Worm (Caenorhabditis elegans) whole organism, L2 larva: ENCODE measurements around the gene ceh-7.

Source experiments
- C34F6.9 ChIP-seq: fragments of 150-350 bp; optimal IDR thresholded peaks from 2 replicates; lab custom pipeline; 2014; ENCODE audit warnings: missing biosample characterization, missing genetic modification characterization
- ZK546.5 ChIP-seq: sonication (generic microtip); optimal IDR thresholded peaks from 2 replicates; lab custom pipeline; 2017; ENCODE audit warnings: missing biosample characterization, missing genetic modification characterization
- alr-1 ChIP-seq: fragments of 150-350 bp; optimal IDR thresholded peaks from 2 replicates; lab custom pipeline; 2014; ENCODE audit warnings: missing biosample characterization, missing genetic modification characterization
- aly-2 ChIP-seq: fragments of 150-350 bp; optimal IDR thresholded peaks from 2 replicates; lab custom pipeline; 2014; ENCODE audit warnings: missing biosample characterization, missing genetic modification characterization
- blmp-1 ChIP-seq: sonication (generic microtip); optimal IDR thresholded peaks from 2 replicates; lab custom pipeline; 2017; ENCODE audit warnings: missing genetic modification characterization, mild to moderate bottlenecking, missing compliant biosample characterization, antibody characterized with exemption, moderate library complexity; ENCODE audit not compliant: insufficient read depth
- ceh-82 ChIP-seq: fragments of 150-350 bp; optimal IDR thresholded peaks from 2 replicates; lab custom pipeline; 2014; ENCODE audit warnings: missing biosample characterization, missing genetic modification characterization
- crh-2 ChIP-seq: sonication (generic microtip); optimal IDR thresholded peaks from 2 replicates; lab custom pipeline; 2017; ENCODE audit warnings: missing biosample characterization, missing genetic modification characterization
- dmd-4 ChIP-seq: sonication (generic microtip); optimal IDR thresholded peaks from 2 replicates; lab custom pipeline; 2017; ENCODE audit warnings: missing biosample characterization, missing genetic modification characterization
- egl-27 ChIP-seq: sonication (generic microtip); optimal IDR thresholded peaks from 3 replicates; lab custom pipeline; 2017; ENCODE audit warnings: missing biosample characterization, missing genetic modification reagents, missing genetic modification characterization
- elt-1 ChIP-seq: fragments of 150-350 bp; optimal IDR thresholded peaks from 2 replicates; lab custom pipeline; 2014; ENCODE audit warnings: missing biosample characterization, missing genetic modification characterization
- elt-3 ChIP-seq: sonication (generic microtip); optimal IDR thresholded peaks from 2 replicates; lab custom pipeline; 2017; ENCODE audit warnings: missing biosample characterization, missing genetic modification characterization
- fos-1 ChIP-seq: fragments of 150-350 bp; optimal IDR thresholded peaks from 2 replicates; lab custom pipeline; 2014; ENCODE audit warnings: missing biosample characterization, missing genetic modification characterization
- gmeb-1 ChIP-seq: fragments of 150-350 bp; optimal IDR thresholded peaks from 2 replicates; lab custom pipeline; 2014; ENCODE audit warnings: missing biosample characterization, missing genetic modification characterization
- lin-11 ChIP-seq: fragments of 150-350 bp; sonication (generic microtip); optimal IDR thresholded peaks from 2 replicates; lab custom pipeline; 2014; ENCODE audit warnings: missing biosample characterization, missing genetic modification characterization, inconsistent platforms, mixed read lengths
- lin-13 ChIP-seq: fragments of 150-350 bp; optimal IDR thresholded peaks from 2 replicates; lab custom pipeline; 2014; ENCODE audit warnings: missing biosample characterization, missing genetic modification reagents, missing genetic modification characterization
- lin-39 ChIP-seq: fragments of 150-350 bp; optimal IDR thresholded peaks from 2 replicates; lab custom pipeline; 2014; ENCODE audit warnings: missing biosample characterization, missing genetic modification reagents, missing genetic modification characterization
- lsy-2 ChIP-seq, 2 experiments: fragments of 150-350 bp in 1 of 2; sonication (generic microtip) in 1 of 2; optimal IDR thresholded peaks; 2 replicates each; lab custom pipeline; 2014 to 2017; ENCODE audit warnings: missing biosample characterization in 2 of 2, missing genetic modification characterization in 2 of 2
- mab-5 ChIP-seq: fragments of 150-350 bp; optimal IDR thresholded peaks from 2 replicates; lab custom pipeline; 2014; ENCODE audit warnings: missing biosample characterization, missing genetic modification characterization
- mbf-1 ChIP-seq: sonication (generic microtip); optimal IDR thresholded peaks from 2 replicates; lab custom pipeline; 2017; ENCODE audit warnings: missing biosample characterization, missing genetic modification characterization
- mdl-1 ChIP-seq, 2 experiments: fragments of 150-350 bp in 1 of 2; sonication (generic microtip) in 1 of 2; optimal IDR thresholded peaks; 2 replicates each; lab custom pipeline; 2017; ENCODE audit warnings: missing biosample characterization in 2 of 2, missing genetic modification characterization in 2 of 2
- nhr-10 ChIP-seq: sonication (generic microtip); optimal IDR thresholded peaks from 2 replicates; lab custom pipeline; 2017; ENCODE audit warnings: missing biosample characterization, missing genetic modification characterization
- nhr-12 ChIP-seq: fragments of 150-350 bp; optimal IDR thresholded peaks from 2 replicates; lab custom pipeline; 2014; ENCODE audit warnings: missing biosample characterization, missing genetic modification characterization
- nhr-129 ChIP-seq: fragments of 150-350 bp; optimal IDR thresholded peaks from 2 replicates; lab custom pipeline; 2014; ENCODE audit warnings: missing biosample characterization, missing genetic modification characterization
- nhr-21 ChIP-seq: fragments of 150-350 bp; optimal IDR thresholded peaks from 2 replicates; lab custom pipeline; 2014; ENCODE audit warnings: missing biosample characterization, missing genetic modification characterization
- nhr-23 ChIP-seq: fragments of 150-350 bp; optimal IDR thresholded peaks from 2 replicates; lab custom pipeline; 2014; ENCODE audit warnings: missing biosample characterization, missing genetic modification reagents, missing genetic modification characterization
- nhr-237 ChIP-seq: fragments of 150-350 bp; optimal IDR thresholded peaks from 2 replicates; lab custom pipeline; 2014; ENCODE audit warnings: missing biosample characterization, missing genetic modification characterization
- nhr-25 ChIP-seq: fragments of 150-350 bp; sonication (generic microtip); optimal IDR thresholded peaks from 3 replicates; lab custom pipeline; 2014; ENCODE audit warnings: missing biosample characterization, missing genetic modification characterization
- nhr-6 ChIP-seq: fragments of 150-350 bp; optimal IDR thresholded peaks from 2 replicates; lab custom pipeline; 2014; ENCODE audit warnings: missing biosample characterization, missing genetic modification characterization
- nhr-77 ChIP-seq: fragments of 150-350 bp; optimal IDR thresholded peaks from 2 replicates; lab custom pipeline; 2014; ENCODE audit warnings: missing biosample characterization, missing genetic modification characterization
- peb-1 ChIP-seq: fragments of 150-350 bp; optimal IDR thresholded peaks from 2 replicates; lab custom pipeline; 2014; ENCODE audit warnings: missing biosample characterization, missing genetic modification characterization
- sem-4 ChIP-seq: fragments of 150-350 bp; optimal IDR thresholded peaks from 2 replicates; lab custom pipeline; 2014; ENCODE audit warnings: missing biosample characterization, missing genetic modification reagents, missing genetic modification characterization
- skn-1 ChIP-seq: sonication (generic microtip); optimal IDR thresholded peaks from 2 replicates; lab custom pipeline; 2017; ENCODE audit warnings: missing biosample characterization, missing genetic modification characterization
- sma-3 ChIP-seq: sonication (generic microtip); optimal IDR thresholded peaks from 2 replicates; lab custom pipeline; 2016; ENCODE audit warnings: missing genetic modification reagents, missing genetic modification characterization, missing compliant biosample characterization
- sma-9 ChIP-seq, 2 experiments: fragments of 150-350 bp in 1 of 2; sonication (generic microtip) in 1 of 2; optimal IDR thresholded peaks; 2 replicates each; lab custom pipeline; 2014 to 2016; ENCODE audit warnings: missing genetic modification characterization in 2 of 2, mild to moderate bottlenecking in 1 of 2, missing biosample characterization in 1 of 2, missing compliant biosample characterization in 1 of 2, missing genetic modification reagents in 1 of 2, moderate library complexity in 1 of 2
- zag-1 ChIP-seq: fragments of 150-350 bp; optimal IDR thresholded peaks from 2 replicates; lab custom pipeline; 2014; ENCODE audit warnings: missing biosample characterization, missing genetic modification characterization
- ztf-1 ChIP-seq: fragments of 200-800 bp; sonication (Bioruptor generic); conservative IDR thresholded peaks from 2 replicates; pipeline ENCODE4 v1.3.6; 2022; ENCODE audit warnings: missing genetic modification characterization, missing compliant biosample characterization
- ztf-11 ChIP-seq: sonication (generic microtip); optimal IDR thresholded peaks from 2 replicates; lab custom pipeline; 2017; ENCODE audit warnings: missing biosample characterization, missing genetic modification characterization
- ztf-4 ChIP-seq: fragments of 150-350 bp; optimal IDR thresholded peaks from 2 replicates; lab custom pipeline; 2014; ENCODE audit warnings: missing biosample characterization, missing genetic modification characterization

Gene ceh-7

DNA sequence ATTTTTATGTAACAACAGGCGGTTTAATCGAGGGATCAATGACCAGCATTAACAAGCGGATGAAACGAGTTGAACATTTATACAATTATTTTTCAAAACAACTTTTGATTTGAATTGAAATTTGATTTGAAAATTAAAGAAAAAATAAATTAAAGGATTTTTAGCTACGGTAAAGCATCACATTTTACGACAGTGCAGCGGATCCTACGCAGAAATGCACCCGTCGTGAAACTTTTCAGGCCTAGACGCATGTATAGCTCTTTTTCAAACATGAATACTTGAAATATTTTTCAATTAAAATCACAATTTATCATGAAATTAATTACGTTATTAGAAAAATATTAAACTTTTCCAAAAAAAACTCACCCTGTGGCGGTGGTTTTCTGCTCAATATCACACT is 2.6 kb downstream of the ceh-7 start:
- TF ChIP-seq lsy-2 (tag; optimal IDR thresholded peaks at IDR 0.05; lab: Kevin White, UChicago) (peak in 1 of 2 experiments; percentile 86), aly-2 (no peak)

DNA sequence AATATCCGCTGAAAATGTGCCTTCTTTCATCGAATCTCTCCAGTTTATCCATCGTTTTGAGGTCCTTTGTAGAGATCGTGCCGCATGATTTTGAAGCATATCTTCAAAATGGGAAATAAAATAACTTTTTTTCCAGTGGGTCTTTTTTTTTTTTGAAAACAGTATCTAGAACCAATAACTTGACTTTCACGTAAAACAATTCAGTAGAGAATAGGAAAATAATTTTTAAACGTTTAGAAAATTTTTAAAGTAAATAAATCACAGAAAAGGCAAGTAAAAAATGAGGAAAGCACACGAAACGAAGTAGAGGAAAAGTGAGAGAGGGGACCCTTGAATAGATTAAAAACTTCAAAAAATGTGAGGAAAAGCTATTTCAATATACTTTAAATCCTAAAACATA is 4.8 kb downstream of the ceh-7 start, which contains the start of gene chdh-1:
Gene chdh-1, minus strand, starts transcription at position 101 of the 400 bp plus-strand sequence.
- TF ChIP-seq elt-3 (no peak), mdl-1 (tag; optimal IDR thresholded peaks at IDR 0.05; lab: Kevin White, UChicago) (no peak), gmeb-1 (no peak), nhr-129 (tag; lab: Kevin White, UChicago) (no peak), mab-5 (tag; lab: Kevin White, UChicago) (no peak), ZK546.5 (tag; lab: Kevin White, UChicago) (no peak), sma-9 (GFP tag; optimal IDR thresholded peaks at IDR 0.05; lab: Kevin White, UChicago) (no peak), sma-9 (tag; optimal IDR thresholded peaks at IDR 0.05; lab: Kevin White, UChicago) (no peak), nhr-237 (no peak), ztf-4 (tag; lab: Kevin White, UChicago) (no peak)

DNA sequence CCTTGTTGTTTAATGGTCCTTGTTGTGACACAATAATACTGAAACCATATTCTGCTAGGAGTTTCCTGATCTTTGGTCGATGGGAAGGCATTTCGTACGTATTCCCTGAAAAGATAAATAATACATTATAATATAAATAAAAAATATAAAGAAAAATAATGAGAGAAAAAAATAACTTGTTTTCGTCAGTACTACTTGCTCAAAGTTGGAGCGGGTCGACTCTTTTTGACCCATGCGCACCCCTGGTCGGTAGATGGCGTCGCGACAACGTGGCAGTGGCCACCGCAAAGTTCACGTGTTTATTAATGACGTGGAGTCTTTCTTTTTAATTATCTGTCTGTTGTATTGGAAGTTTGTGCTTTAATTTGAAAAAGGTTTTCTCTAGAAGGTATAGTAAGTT is 7.8 kb downstream of the ceh-7 start, which contains the start of gene C34C6.10:
Gene C34C6.10, minus strand, starts transcription at position 101 of the 400 bp plus-strand sequence.
- TF ChIP-seq lin-11 (tag; lab: Kevin White, UChicago) (no peak), nhr-23 (tag; lab: Kevin White, UChicago) (no peak), nhr-77 (tag; lab: Kevin White, UChicago) (no peak), gmeb-1 (no peak), ZK546.5 (tag; lab: Kevin White, UChicago) (no peak)

DNA sequence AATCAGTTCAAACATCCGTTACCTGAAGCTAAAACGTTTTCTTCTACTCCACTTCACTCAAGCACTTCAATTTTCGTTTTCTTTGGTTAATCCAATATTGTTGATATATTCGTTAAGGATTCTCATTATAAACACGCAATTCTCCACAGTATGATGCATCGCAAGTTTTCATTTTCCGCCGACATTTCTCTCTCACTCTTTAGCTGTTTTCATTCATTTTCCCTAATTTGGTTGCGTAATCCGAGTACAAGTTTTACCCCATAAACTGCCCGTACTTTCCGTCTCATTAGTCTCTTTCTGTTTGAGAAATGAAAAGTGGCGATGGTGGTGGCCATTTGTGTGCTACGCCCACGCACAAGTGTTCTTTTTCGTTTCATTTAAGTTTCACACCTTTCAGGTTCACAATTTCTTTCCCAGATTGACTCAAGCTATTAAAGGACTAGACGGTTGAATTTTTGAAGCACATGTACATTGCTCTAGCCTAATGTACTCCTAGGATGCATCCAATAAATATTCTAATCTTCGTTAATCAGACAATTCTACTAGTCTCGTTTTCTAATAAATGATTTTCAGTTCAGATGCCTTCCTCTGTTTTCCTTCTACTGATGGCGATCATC is 12.2 kb downstream of the ceh-7 start, which contains the start of gene C34C6.3:
Gene C34C6.3, plus strand, starts transcription at position 567 of the 617 bp plus-strand sequence.
- TF ChIP-seq nhr-10 (tag; lab: Kevin White, UChicago) (no peak), skn-1 (tag; lab: Kevin White, UChicago) (no peak), nhr-21 (no peak), ztf-4 (tag; lab: Kevin White, UChicago) (no peak), ztf-11 (tag; lab: Kevin White, UChicago) (no peak), sma-3 (GFP tag; lab: Kevin White, UChicago) (no peak)

DNA sequence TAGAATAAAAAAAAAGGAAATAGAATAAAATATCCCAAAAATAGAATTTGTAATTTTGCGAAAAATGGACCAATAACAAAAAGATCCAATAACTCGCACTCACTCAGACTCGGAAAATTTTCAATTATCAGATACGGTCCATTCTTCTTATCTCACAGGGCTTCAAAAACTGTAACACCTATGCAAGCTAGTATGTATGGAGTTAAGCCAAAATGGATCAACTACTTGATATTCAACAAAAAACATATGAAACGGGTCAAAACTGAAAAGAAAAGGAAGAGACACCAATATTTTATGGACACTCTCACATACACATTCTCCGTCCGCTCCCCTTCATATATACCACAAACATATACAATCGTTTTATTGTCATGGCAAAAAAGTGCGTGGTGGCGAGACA is 18.0 kb downstream of the ceh-7 start, which contains the start of gene C34C6.9:
Gene C34C6.9, plus strand, starts transcription at position 301 of the 400 bp plus-strand sequence.
- TF ChIP-seq elt-3 (no peak), nhr-12 (no peak), egl-27 (no peak), sem-4 (tag; lab: Kevin White, UChicago) (no peak), zag-1 (tag; lab: Kevin White, UChicago) (no peak)

DNA sequence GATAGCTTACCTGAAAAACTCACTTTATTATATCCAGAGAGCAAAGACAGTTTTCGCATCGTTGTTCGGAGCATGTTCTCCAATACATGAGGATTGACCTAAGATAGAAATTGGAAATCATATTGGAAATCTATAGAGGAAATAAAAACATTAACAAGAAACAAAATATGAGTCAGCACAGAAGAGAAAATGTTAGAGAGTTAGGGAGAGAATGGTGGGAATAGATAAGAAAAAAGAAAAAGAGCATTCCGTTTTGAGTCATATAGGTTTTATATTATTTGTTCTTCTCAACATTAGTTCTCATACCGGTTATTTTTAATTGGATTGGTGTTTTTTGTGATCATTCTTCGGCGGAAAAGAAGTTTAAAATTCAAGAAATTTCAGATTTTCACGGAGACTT is 18.8 kb downstream of the ceh-7 start, which contains the start of gene hgap-2:
Gene hgap-2, minus strand, starts transcription at position 101 of the 400 bp plus-strand sequence.
- TF ChIP-seq fos-1 (tag; lab: Kevin White, UChicago) (peak; percentile 53), ceh-82 (tag; lab: Kevin White, UChicago) (no peak), alr-1 (no peak), blmp-1 (no peak), nhr-12 (no peak)
- TF ChIP-seq, all 48 proteins: peak for 1

DNA sequence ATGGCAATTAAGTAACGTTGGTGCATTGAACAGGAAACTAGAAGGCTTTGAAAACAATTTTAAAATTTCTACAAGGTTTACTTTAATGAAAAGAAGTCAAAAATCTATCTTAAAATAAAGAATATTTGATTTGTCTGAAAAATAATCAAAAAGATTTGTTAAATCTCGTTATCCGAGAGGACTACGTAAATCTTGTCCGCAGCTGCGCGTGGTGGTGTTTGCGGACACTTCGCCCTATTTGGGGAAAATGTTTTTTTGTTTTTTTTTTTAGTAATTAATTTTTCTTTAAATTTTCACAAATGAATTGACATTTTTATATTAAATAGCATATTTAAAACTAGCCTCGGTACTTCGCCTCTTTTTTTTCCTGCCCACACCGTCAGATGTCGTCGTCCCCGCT is 19.7 kb downstream of the ceh-7 start:
- TF ChIP-seq peb-1 (tag; lab: Kevin White, UChicago) (no peak), dmd-4 (no peak), alr-1 (no peak), mbf-1 (no peak), sem-4 (tag; lab: Kevin White, UChicago) (no peak), nhr-25 (tag; lab: Kevin White, UChicago) (no peak), ZK546.5 (tag; lab: Kevin White, UChicago) (no peak), blmp-1 (no peak), fos-1 (tag; lab: Kevin White, UChicago) (peak; percentile 14), elt-1 (tag; lab: Kevin White, UChicago) (no peak), nhr-12 (no peak), C34F6.9 (peak; percentile 84), ztf-1 (GFP tag; lab: Robert Waterston, UW) (no peak), sma-9 (GFP tag; optimal IDR thresholded peaks at IDR 0.05; lab: Kevin White, UChicago) (peak; percentile 49), sma-9 (tag; optimal IDR thresholded peaks at IDR 0.05; lab: Kevin White, UChicago) (no peak), lin-39 (tag; lab: Kevin White, UChicago) (no peak), mab-5 (tag; lab: Kevin White, UChicago) (no peak), nhr-77 (tag; lab: Kevin White, UChicago) (no peak), crh-2 (tag; lab: Kevin White, UChicago) (peak; percentile 59), gmeb-1 (no peak), nhr-6 (tag; lab: Kevin White, UChicago) (no peak), nhr-237 (no peak), sma-3 (GFP tag; lab: Kevin White, UChicago) (no peak), lin-13 (GFP tag; lab: Kevin White, UChicago) (peak; percentile 72), lsy-2 (tag; optimal IDR thresholded peaks at IDR 0.05; lab: Kevin White, UChicago) (peak; percentile 38 to 79), elt-3 (no peak), ceh-82 (tag; lab: Kevin White, UChicago) (no peak), nhr-23 (tag; lab: Kevin White, UChicago) (no peak)
